Fruit fly (Drosophila melanogaster) whole organism, pupa: ENCODE measurements around the gene CG13069.

ENCODE experiments used
- CG10348 ChIP-seq: fragments of 200-800 bp; sonication (Bioruptor generic); IDR thresholded peaks from 2 replicates; pipeline ENCODE4 v1.3.6; 2022; ENCODE audit warnings: missing biosample characterization, missing genetic modification characterization
- CG12605 ChIP-seq: fragments of 200-800 bp; sonication (Bioruptor generic); IDR thresholded peaks from 2 replicates; pipeline ENCODE4 v1.3.6; 2022; ENCODE audit warnings: missing biosample characterization, missing genetic modification characterization
- CG13204 ChIP-seq: fragments of 200-800 bp; sonication (Bioruptor generic); optimal IDR thresholded peaks from 2 replicates; lab custom pipeline; 2018; ENCODE audit warnings: missing biosample characterization, mild to moderate bottlenecking, missing genetic modification characterization, moderate library complexity
- CG14655 ChIP-seq: fragments of 200-800 bp; sonication (Bioruptor generic); optimal IDR thresholded peaks from 3 replicates; lab custom pipeline; 2017; ENCODE audit warnings: mild to moderate bottlenecking, missing biosample characterization, missing genetic modification reagents, missing genetic modification characterization
- CG15710 ChIP-seq: fragments of 200-800 bp; sonication (Bioruptor generic); optimal IDR thresholded peaks from 2 replicates; lab custom pipeline; 2018; ENCODE audit warnings: missing biosample characterization, mild to moderate bottlenecking, missing genetic modification characterization, moderate library complexity
- CG17806 ChIP-seq: fragments of 200-800 bp; sonication (Bioruptor generic); optimal IDR thresholded peaks from 2 replicates; lab custom pipeline; 2018; ENCODE audit warnings: missing biosample characterization, mild to moderate bottlenecking, missing genetic modification characterization, moderate library complexity
- CG32121 ChIP-seq: fragments of 200-800 bp; sonication (Bioruptor generic); IDR thresholded peaks from 2 replicates; pipeline ENCODE4 v1.3.6; 2022; ENCODE audit warnings: missing biosample characterization, missing genetic modification characterization
- CG34367 ChIP-seq: fragments of 200-800 bp; sonication (Bioruptor generic); optimal IDR thresholded peaks from 2 replicates; lab custom pipeline; 2018; ENCODE audit warnings: missing biosample characterization, mild to moderate bottlenecking, missing genetic modification characterization
- CG4496 ChIP-seq: fragments of 200-800 bp; sonication (Bioruptor generic); IDR thresholded peaks from 3 replicates; pipeline ENCODE4 v1.3.6; 2022; ENCODE audit warnings: missing biosample characterization, missing genetic modification characterization
- CG8159 ChIP-seq: fragments of 200-800 bp; sonication (Bioruptor generic); optimal IDR thresholded peaks from 3 replicates; lab custom pipeline; 2018; ENCODE audit warnings: missing biosample characterization, mild to moderate bottlenecking, missing genetic modification characterization, moderate library complexity
- CG8301 ChIP-seq: fragments of 200-800 bp; sonication (Bioruptor generic); optimal IDR thresholded peaks from 2 replicates; lab custom pipeline; 2018; ENCODE audit warnings: missing biosample characterization, mild to moderate bottlenecking, missing genetic modification characterization
- CG9948 ChIP-seq: fragments of 200-800 bp; sonication (Bioruptor generic); optimal IDR thresholded peaks from 2 replicates; lab custom pipeline; 2018; ENCODE audit warnings: missing biosample characterization, mild to moderate bottlenecking, missing genetic modification characterization, moderate library complexity
- D1 ChIP-seq: fragments of 200-800 bp; sonication (Bioruptor generic); optimal IDR thresholded peaks from 2 replicates; lab custom pipeline; 2018; ENCODE audit warnings: missing biosample characterization, mild to moderate bottlenecking, missing genetic modification characterization, moderate library complexity
- EcR ChIP-seq: fragments of 200-800 bp; sonication (Bioruptor generic); optimal IDR thresholded peaks from 3 replicates; lab custom pipeline; 2019; ENCODE audit warnings: missing biosample characterization, missing genetic modification characterization, mild to moderate bottlenecking, moderate library complexity, missing genetic modification reagents
- Ets98B ChIP-seq: fragments of 200-800 bp; sonication (Bioruptor generic); IDR thresholded peaks from 2 replicates; pipeline ENCODE4 v1.3.6; 2022; ENCODE audit warnings: missing biosample characterization, missing genetic modification characterization
- Pif1A ChIP-seq: fragments of 200-800 bp; sonication (Bioruptor generic); optimal IDR thresholded peaks from 3 replicates; lab custom pipeline; 2016; ENCODE audit warnings: missing biosample characterization, missing genetic modification characterization
- Pif1B ChIP-seq: fragments of 200-800 bp; sonication (Bioruptor generic); optimal IDR thresholded peaks from 3 replicates; lab custom pipeline; 2016; ENCODE audit warnings: missing biosample characterization, missing genetic modification characterization
- Snoo ChIP-seq: fragments of 200-800 bp; sonication (Bioruptor generic); optimal IDR thresholded peaks from 3 replicates; lab custom pipeline; 2017; ENCODE audit warnings: missing biosample characterization, mild to moderate bottlenecking, missing genetic modification characterization, inconsistent platforms
- fd96Ca ChIP-seq: fragments of 200-800 bp; sonication (Bioruptor generic); IDR thresholded peaks from 3 replicates; pipeline ENCODE4 v1.3.6; 2022; ENCODE audit warnings: missing biosample characterization, missing genetic modification characterization
- gl ChIP-seq: fragments of 200-800 bp; sonication (Bioruptor generic); optimal IDR thresholded peaks from 2 replicates; lab custom pipeline; 2018; ENCODE audit warnings: missing biosample characterization, mild to moderate bottlenecking, missing genetic modification characterization
- rn ChIP-seq: fragments of 200-800 bp; sonication (Bioruptor generic); IDR thresholded peaks from 2 replicates; pipeline ENCODE4 v1.3.6; 2022; ENCODE audit warnings: missing biosample characterization, missing genetic modification characterization

Gene CG13069

DNA sequence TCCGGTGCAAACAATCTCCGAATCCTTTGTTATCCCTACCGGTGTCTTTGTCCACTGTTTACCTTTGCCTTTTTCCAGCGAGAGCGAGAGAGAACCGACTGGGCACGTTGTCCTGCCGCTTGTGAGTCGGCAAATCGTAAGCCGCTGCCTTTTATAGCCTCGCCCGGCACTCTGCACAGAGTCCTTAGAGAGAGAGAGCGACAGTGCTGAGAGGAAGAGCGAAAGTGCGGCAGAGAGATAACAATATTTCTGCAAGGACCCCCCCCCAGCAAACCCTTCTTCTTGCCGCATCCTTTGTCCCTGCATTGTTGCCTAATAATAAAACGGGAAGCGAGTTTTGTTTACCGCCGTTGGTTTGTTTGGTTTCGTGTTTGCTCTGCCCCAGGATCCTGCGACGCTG, 12.9 kb upstream of the CG13069 start, which contains the start of gene CG13055:
CG13055 (minus strand) TSS at position 101 of the 400 bp plus-strand sequence.
- no peak for TF ChIP-seq CG34367
- no peak for TF ChIP-seq CG17806 (tag; lab: Kevin White, UChicago)
- no peak for TF ChIP-seq Snoo (tag; lab: Kevin White, UChicago)
- no peak for TF ChIP-seq CG14655
- no peak for TF ChIP-seq EcR (GFP tag; lab: Kevin White, UChicago)
- TF ChIP-seq rn: no peak
- TF ChIP-seq CG8159: no peak
- no peak for TF ChIP-seq gl (tag; lab: Kevin White, UChicago)
- no peak for TF ChIP-seq Ets98B (GFP tag; lab: Robert Waterston, UW)
- no peak for TF ChIP-seq CG9948 (tag; lab: Kevin White, UChicago)
- no peak for TF ChIP-seq CG13204 (GFP tag; lab: Kevin White, UChicago)

DNA sequence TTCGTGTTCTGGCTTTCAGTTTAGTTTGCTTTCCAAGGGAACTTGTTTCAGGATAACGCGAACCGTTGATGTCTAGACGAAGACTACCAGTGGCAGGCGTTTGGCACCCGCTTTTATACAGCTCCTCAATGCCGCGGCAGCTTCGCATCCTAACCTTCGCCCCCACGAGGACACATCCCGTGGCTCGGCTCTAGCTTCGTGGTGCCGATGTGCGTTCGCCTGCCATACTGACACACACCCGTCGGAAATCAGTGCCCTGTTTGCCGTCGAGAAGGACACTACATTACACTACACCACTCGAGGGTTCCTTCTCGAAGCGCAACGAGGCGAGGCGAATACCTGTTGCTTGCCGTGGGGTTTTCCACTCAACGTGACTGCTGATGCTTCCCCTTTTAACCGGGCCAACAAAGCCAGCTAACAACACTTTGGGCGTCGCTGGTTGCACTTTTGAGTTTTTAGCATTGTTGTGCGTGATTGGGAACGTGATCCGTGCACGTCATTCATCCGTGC, 8.0 kb upstream of the CG13069 start, which contains the start of gene CG13054:
CG13054 (minus strand) TSS at position 74 of the 510 bp plus-strand sequence.
- TF ChIP-seq CG4496 (GFP tag; lab: Robert Waterston, UW) (0 out of 3 replicates have a peak, but pooled peaks have one; percentile 48), CG12605 (GFP tag; lab: Robert Waterston, UW) (peak; percentile 65; the same call in 1 of the 2 replicates), CG34367 (no peak)

DNA sequence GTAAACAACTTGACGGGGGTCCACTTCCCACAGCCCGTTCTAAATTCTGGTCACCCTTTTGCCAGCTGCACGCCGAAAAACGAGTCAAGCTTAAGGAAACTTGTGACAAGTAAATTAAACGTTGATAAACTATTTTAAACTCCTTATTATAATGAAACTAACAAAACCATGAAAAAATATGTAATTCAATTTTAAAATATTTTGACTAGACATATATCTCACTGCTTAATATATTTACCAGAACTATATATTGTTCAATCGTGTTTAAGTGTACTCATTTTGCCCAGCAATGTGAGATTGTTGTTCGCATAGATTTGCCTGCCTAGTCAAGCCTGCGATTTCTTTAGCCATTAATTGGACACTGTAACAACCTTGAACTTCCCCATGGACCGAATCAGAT, 5.6 kb upstream of the CG13069 start, which contains the start of gene CG13053:
CG13053 (minus strand) TSS at position 171 of the 400 bp plus-strand sequence.
- TF ChIP-seq gl (tag; lab: Kevin White, UChicago) (peak; percentile 41), CG17806 (tag; lab: Kevin White, UChicago) (peak; percentile 84), Pif1A (GFP tag; lab: Kevin White, UChicago) (peak; percentile 27), CG13204 (GFP tag; lab: Kevin White, UChicago) (peak; percentile 31), CG12605 (GFP tag; lab: Robert Waterston, UW) (no peak), CG34367 (peak; percentile 70), EcR (GFP tag; lab: Kevin White, UChicago) (peak; percentile 82), CG9948 (tag; lab: Kevin White, UChicago) (peak; percentile 79), CG8301 (tag; lab: Kevin White, UChicago) (no peak), CG32121 (GFP tag; lab: Robert Waterston, UW) (no peak), fd96Ca (GFP tag; lab: Robert Waterston, UW) (no peak), Pif1B (GFP tag; lab: Kevin White, UChicago) (peak; percentile 50), CG4496 (GFP tag; lab: Robert Waterston, UW) (no peak), CG15710 (peak; percentile 76), CG8159 (peak; percentile 82), CG10348 (no peak), CG14655 (peak; percentile 57), Snoo (tag; lab: Kevin White, UChicago) (no peak), D1 (tag; lab: Kevin White, UChicago) (peak; percentile 5), Ets98B (GFP tag; lab: Robert Waterston, UW) (no peak), rn (no peak)

DNA sequence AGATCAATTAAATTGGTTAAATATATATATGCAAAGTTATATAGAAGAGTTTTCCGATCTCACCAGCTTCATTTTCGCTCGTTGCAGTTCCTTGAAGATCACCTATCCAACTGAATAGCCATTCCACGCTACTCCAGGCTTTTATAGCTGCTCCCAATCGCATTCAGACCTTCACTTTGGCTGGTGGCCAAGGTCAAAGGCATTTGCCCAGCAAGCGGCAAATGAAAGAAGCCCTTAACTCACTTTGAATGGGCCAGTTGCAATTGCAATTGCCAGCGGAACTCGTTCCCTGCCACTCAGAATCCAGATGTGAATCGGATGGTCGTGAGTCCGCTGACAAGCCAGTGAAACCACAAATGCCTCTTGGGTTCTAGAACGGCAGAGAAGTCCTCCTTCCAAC, 3.7 kb upstream of the CG13069 start, which contains the start of gene CG34247:
CG34247 (minus strand) TSS at position 101 of the 400 bp plus-strand sequence.
- TF ChIP-seq EcR (GFP tag; lab: Kevin White, UChicago) (peak; percentile 15), Ets98B (GFP tag; lab: Robert Waterston, UW) (no peak), CG17806 (tag; lab: Kevin White, UChicago) (no peak), CG32121 (GFP tag; lab: Robert Waterston, UW) (no peak)

DNA sequence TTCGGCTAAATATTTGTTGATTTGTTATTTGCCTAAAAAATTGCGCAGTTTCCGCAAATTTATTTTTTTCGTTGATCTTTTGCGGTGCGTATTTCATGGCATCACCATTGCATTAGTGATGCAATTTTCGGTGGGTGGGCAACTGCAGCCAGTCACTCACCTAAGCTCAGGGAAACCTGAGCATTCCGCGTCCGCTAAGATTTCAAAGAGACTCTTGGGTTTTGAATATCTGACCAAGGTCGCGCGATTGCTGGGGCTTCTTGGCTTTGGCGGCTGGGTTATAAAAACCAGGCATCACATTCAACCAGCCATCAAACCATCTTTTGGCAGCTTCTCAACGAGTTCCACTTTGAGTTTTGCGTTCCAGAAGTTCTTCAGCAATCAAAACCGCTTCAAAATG, 2.7 kb upstream of the CG13069 start, which contains the start of gene CG13071:
CG13071 (plus strand) TSS at position 301 of the 400 bp plus-strand sequence.
- TF ChIP-seq CG14655: no peak
- TF ChIP-seq CG32121 (GFP tag; lab: Robert Waterston, UW): no peak
- TF ChIP-seq CG17806 (tag; lab: Kevin White, UChicago): no peak
- TF ChIP-seq rn: no peak
- TF ChIP-seq EcR (GFP tag; lab: Kevin White, UChicago): no peak
- no peak for TF ChIP-seq CG12605 (GFP tag; lab: Robert Waterston, UW)
- TF ChIP-seq CG4496 (GFP tag; lab: Robert Waterston, UW): no peak
- TF ChIP-seq CG15710: no peak
- TF ChIP-seq Ets98B (GFP tag; lab: Robert Waterston, UW): no peak

DNA sequence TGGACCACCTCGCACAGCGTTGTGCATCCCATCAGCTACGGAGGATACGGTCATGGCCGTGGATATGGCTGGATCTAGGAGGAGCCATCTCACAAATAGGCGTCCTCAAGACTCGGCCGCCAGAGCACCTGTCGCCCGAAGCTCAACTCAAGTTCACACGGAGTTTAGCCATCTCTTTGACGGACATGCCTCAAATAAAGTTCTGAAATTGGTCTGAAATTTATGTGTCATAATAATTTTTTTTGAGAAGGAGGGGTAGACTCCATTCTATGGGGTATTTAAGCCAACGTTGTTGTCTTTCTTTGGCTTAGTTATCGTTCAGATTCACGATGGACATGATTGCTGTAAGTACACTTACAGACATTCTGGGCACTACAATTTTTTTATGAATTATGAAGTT, 2.1 kb upstream of the CG13069 start, which contains the start of gene CG13070:
CG13070 (plus strand) TSS at position 301 of the 400 bp plus-strand sequence.
- TF ChIP-seq CG8159 (no peak), CG12605 (GFP tag; lab: Robert Waterston, UW) (no peak), CG17806 (tag; lab: Kevin White, UChicago) (no peak), Pif1B (GFP tag; lab: Kevin White, UChicago) (no peak), rn (no peak), CG10348 (no peak), Pif1A (GFP tag; lab: Kevin White, UChicago) (no peak), CG34367 (no peak), Snoo (tag; lab: Kevin White, UChicago) (no peak), fd96Ca (GFP tag; lab: Robert Waterston, UW) (no peak)
- TF ChIP-seq, all 21 proteins: peak for 0
